Fruit fly (Drosophila melanogaster): ENCODE measurements around the gene Nmnat.

Nmnat gene

dm6 chr3R:24983537-24984501, 38.8 kb downstream of the Nmnat start, which contains the start of gene tnc (continued):
- TF ChIP-seq CG8119 (GFP tag; IDR thresholded peaks at IDR 0.05) (peak; percentile 87), lz (GFP tag; optimal IDR thresholded peaks at IDR 0.05) (peak; percentile 74), Smox (GFP tag; optimal IDR thresholded peaks at IDR 0.05) (peak; percentile 71), CG10669 (GFP tag; optimal IDR thresholded peaks at IDR 0.05) (peak; percentile 74), CG8632 (GFP tag; optimal IDR thresholded peaks at IDR 0.05) (peak; percentile 80), CG6808 (GFP tag; optimal IDR thresholded peaks at IDR 0.05) (peak; percentile 78), CG4318 (GFP tag; optimal IDR thresholded peaks at IDR 0.05) (peak; percentile 73), esn (GFP tag; optimal IDR thresholded peaks at IDR 0.05) (peak; percentile 89), Hr4 (GFP tag; optimal IDR thresholded peaks at IDR 0.05) (peak; percentile 67), CG31627 (GFP tag; optimal IDR thresholded peaks at IDR 0.05) (peak; percentile 54), eg (GFP tag; IDR thresholded peaks at IDR 0.05) (peak; percentile 62)

- TF ChIP-seq Sox14 (GFP tag; optimal IDR thresholded peaks at IDR 0.05) (no peak), Eip78C (GFP tag) (peak; percentile 51), fd59A (GFP tag; optimal IDR thresholded peaks at IDR 0.05) (no peak), Sox102F (GFP tag; optimal IDR thresholded peaks at IDR 0.05) (no peak), topi (GFP tag; optimal IDR thresholded peaks at IDR 0.05) (no peak)
Observed at dm6 chr3R:24985029-24985685, 40.1 kb downstream of the Nmnat start.

DNA sequence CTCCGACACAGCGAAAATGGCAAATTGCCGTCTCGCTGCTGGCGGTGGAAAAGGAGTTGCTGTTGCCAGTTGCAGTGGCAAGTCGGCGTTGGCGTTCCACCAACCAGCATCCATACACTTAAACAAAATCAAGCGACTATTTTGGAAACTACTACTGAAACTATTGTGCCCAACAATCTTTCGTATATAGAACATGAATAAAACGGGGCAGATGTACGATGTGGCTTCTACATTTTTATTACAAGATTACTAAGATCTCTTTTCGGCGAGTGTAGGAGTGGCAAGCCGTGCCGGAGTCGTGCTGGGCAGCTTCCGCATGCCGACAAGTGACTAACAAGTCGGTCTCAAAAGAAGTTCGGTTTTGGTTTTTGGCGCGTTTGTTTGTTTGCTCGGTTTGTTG, 51.5 kb downstream of the Nmnat start:
- TF ChIP-seq CG9139 (GFP tag; optimal IDR thresholded peaks at IDR 0.05) (no peak), CG34406 (GFP tag; optimal IDR thresholded peaks at IDR 0.05) (peak; percentile 32), Ets21C (GFP tag; optimal IDR thresholded peaks at IDR 0.05) (peak; percentile 16), spab (GFP tag; optimal IDR thresholded peaks at IDR 0.05) (no peak), salr (GFP tag; optimal IDR thresholded peaks at IDR 0.05) (peak in 1 of 2 experiments; percentile 59), Eip93F (GFP tag; optimal IDR thresholded peaks at IDR 0.05) (no peak), CG4318 (GFP tag; optimal IDR thresholded peaks at IDR 0.05) (peak; percentile 86), CG10631 (GFP tag; optimal IDR thresholded peaks at IDR 0.05) (peak; percentile 39), CG15336 (GFP tag; IDR thresholded peaks at IDR 0.05) (peak; percentile 95), Sox15 (GFP tag; optimal IDR thresholded peaks at IDR 0.05) (no peak), Ets96B (tag; optimal IDR thresholded peaks at IDR 0.05) (no peak), CG8119 (GFP tag; IDR thresholded peaks at IDR 0.05) (peak; percentile 94), pdm3 (GFP tag; optimal IDR thresholded peaks at IDR 0.05) (peak; percentile 78), cyc (GFP tag; optimal IDR thresholded peaks at IDR 0.05) (peak; percentile 70), Hr39 (GFP tag; optimal IDR thresholded peaks at IDR 0.05) (peak; percentile 68), CG11762 (GFP tag; optimal IDR thresholded peaks at IDR 0.05; ENCODE audit: insufficient read depth) (peak; percentile 56), Hr38 (GFP tag; optimal IDR thresholded peaks at IDR 0.05) (peak; percentile 66), CG3032 (tag; optimal IDR thresholded peaks at IDR 0.05) (peak; percentile 24), dsx (GFP tag; optimal IDR thresholded peaks at IDR 0.05; ENCODE audit: poor library complexity, severe bottlenecking) (no peak), CG6792 (GFP tag; optimal IDR thresholded peaks at IDR 0.05) (peak; percentile 40), OdsH (GFP tag; optimal IDR thresholded peaks at IDR 0.05) (peak; percentile 73), Blimp-1 (GFP tag; optimal IDR thresholded peaks at IDR 0.05) (no peak), CG31627 (GFP tag; optimal IDR thresholded peaks at IDR 0.05) (peak; percentile 56), CG6163 (GFP tag; IDR thresholded peaks at IDR 0.05) (peak; percentile 86), CG6276 (GFP tag; optimal IDR thresholded peaks at IDR 0.05) (peak; percentile 82), svp (GFP tag) (peak; percentile 73), Sox14 (GFP tag; optimal IDR thresholded peaks at IDR 0.05) (peak; percentile 75), net (GFP tag; optimal IDR thresholded peaks at IDR 0.05) (peak; percentile 81), Eip78C (GFP tag) (peak; percentile 92), CG10669 (GFP tag; optimal IDR thresholded peaks at IDR 0.05) (peak; percentile 2), CG11294 (GFP tag; IDR thresholded peaks at IDR 0.05) (peak; percentile 63), fd59A (GFP tag; optimal IDR thresholded peaks at IDR 0.05) (no peak), dac (GFP tag; optimal IDR thresholded peaks at IDR 0.05) (peak; percentile 72), CG8632 (GFP tag; optimal IDR thresholded peaks at IDR 0.05) (peak; percentile 35), Eip75B (GFP tag; optimal IDR thresholded peaks at IDR 0.05) (peak; percentile 46), Met (GFP tag; optimal IDR thresholded peaks at IDR 0.05) (peak; percentile 21)

Measured in whole organism, prepupa.